Fruit fly (Drosophila melanogaster): ENCODE data around the gene CG14418.

CG14418 gene

DNA sequence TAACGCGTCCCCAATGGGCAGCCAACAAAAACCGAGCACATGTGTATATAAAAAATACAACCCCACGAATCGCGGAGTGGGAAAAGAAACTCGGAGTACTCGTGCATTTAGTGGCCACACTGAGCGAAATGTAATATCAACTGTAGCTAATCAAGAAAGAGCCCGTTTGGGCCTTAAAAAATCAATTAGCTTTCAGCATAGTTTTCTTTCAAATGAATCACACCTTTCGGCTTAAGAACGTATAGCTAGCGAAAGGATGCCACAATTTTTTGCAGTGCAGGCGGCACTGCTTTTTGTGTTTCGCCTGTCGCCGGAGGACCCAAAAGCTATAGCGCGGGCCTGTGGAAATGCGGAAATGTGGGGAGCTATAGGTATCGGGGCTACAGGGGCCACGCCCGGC, 22.5 kb downstream of the CG14418 start (continued):
- TF ChIP-seq CG13296 (GFP tag; optimal IDR thresholded peaks at IDR 0.05) (no peak), crc (GFP tag; optimal IDR thresholded peaks at IDR 0.05) (no peak), chinmo (GFP tag; IDR thresholded peaks at IDR 0.05; ENCODE audit: partially characterized antibody) (no peak), corto (GFP tag; optimal IDR thresholded peaks at IDR 0.05) (no peak), pho (GFP tag; optimal IDR thresholded peaks at IDR 0.05) (no peak), ranshi (GFP tag; IDR thresholded peaks at IDR 0.05) (0 out of 2 replicates have a peak, but pooled peaks have one; percentile 16), NfI (GFP tag; optimal IDR thresholded peaks at IDR 0.05) (peak; percentile 18), CG32532 (GFP tag; IDR thresholded peaks at IDR 0.05) (peak; percentile 20; the same call in 1 of the 2 replicates), gt (GFP tag; IDR thresholded peaks at IDR 0.05) (no peak), CG4707 (GFP tag; optimal IDR thresholded peaks at IDR 0.05) (no peak), CG2116 (GFP tag; optimal IDR thresholded peaks at IDR 0.05) (no peak), CG13624 (GFP tag; optimal IDR thresholded peaks at IDR 0.05) (no peak), salm (tag; optimal IDR thresholded peaks at IDR 0.05) (no peak), CG14441 (GFP tag; IDR thresholded peaks at IDR 0.05) (0 out of 2 replicates have a peak, but pooled peaks have one; percentile 31), CG9932 (GFP tag; IDR thresholded peaks at IDR 0.05) (peak; percentile 43), CG6854 (GFP tag; optimal IDR thresholded peaks at IDR 0.05) (peak; percentile 8), CG3726 (GFP tag; IDR thresholded peaks at IDR 0.05) (no peak), Mes4 (GFP tag; optimal IDR thresholded peaks at IDR 0.05) (no peak), unpg (GFP tag; optimal IDR thresholded peaks at IDR 0.05) (peak; percentile 40), tap (tag; optimal IDR thresholded peaks at IDR 0.05) (no peak), bigmax (GFP tag; optimal IDR thresholded peaks at IDR 0.05) (no peak), Lim3 (GFP tag; IDR thresholded peaks at IDR 0.05) (no peak), CoRest (tag; optimal IDR thresholded peaks at IDR 0.05) (peak; percentile 27), CG15479 (GFP tag; optimal IDR thresholded peaks at IDR 0.05) (no peak), D19A (tag; optimal IDR thresholded peaks at IDR 0.05) (no peak), Spps (tag; optimal IDR thresholded peaks at IDR 0.05) (no peak), sr (GFP tag; IDR thresholded peaks at IDR 0.05) (no peak), Rx (GFP tag; IDR thresholded peaks at IDR 0.05) (no peak), ci (GFP tag; IDR thresholded peaks at IDR 0.05) (peak; percentile 56; the same call in 1 of the 3 replicates), CG13287 (GFP tag; IDR thresholded peaks at IDR 0.05; ENCODE audit: partially characterized antibody) (no peak), CG11695 (GFP tag; IDR thresholded peaks at IDR 0.05) (no peak), fd3F (GFP tag; optimal IDR thresholded peaks at IDR 0.05) (no peak), fru (optimal IDR thresholded peaks at IDR 0.05) (no peak), Usf (GFP tag; optimal IDR thresholded peaks at IDR 0.05) (no peak), CG12769 (tag; optimal IDR thresholded peaks at IDR 0.05) (peak; percentile 12), insv (GFP tag; optimal IDR thresholded peaks at IDR 0.05) (no peak), CG17186 (GFP tag; optimal IDR thresholded peaks at IDR 0.05) (no peak), p53 (GFP tag; optimal IDR thresholded peaks at IDR 0.05) (no peak), vvl (GFP tag; IDR thresholded peaks at IDR 0.05) (peak; percentile 57; the same call in 1 of the 2 replicates), CG3163 (GFP tag; optimal IDR thresholded peaks at IDR 0.05) (no peak), org-1 (GFP tag; optimal IDR thresholded peaks at IDR 0.05) (peak; percentile 24), ap (GFP tag; IDR thresholded peaks at IDR 0.05) (no peak), Nf-YC (tag; optimal IDR thresholded peaks at IDR 0.05) (no peak), CG10209 (GFP tag; optimal IDR thresholded peaks at IDR 0.05) (peak; percentile 4), bcd (GFP tag; optimal IDR thresholded peaks at IDR 0.05) (peak; percentile 35), CG8944 (GFP tag; optimal IDR thresholded peaks at IDR 0.05) (peak; percentile 31), CG14050 (GFP tag; IDR thresholded peaks at IDR 0.05) (no peak), Dek (tag; optimal IDR thresholded peaks at IDR 0.05) (no peak), Myb (GFP tag; optimal IDR thresholded peaks at IDR 0.05) (no peak), Ets97D (GFP tag; optimal IDR thresholded peaks at IDR 0.05) (no peak), CG14014 (GFP tag; IDR thresholded peaks at IDR 0.05) (0 out of 2 replicates have a peak, but pooled peaks have one; percentile 41), Eip74EF (GFP tag; optimal IDR thresholded peaks at IDR 0.05) (no peak)
